Worm (Caenorhabditis elegans) whole organism, L4 larva: ENCODE measurements around the gene T01E8.1.

Experiments
- D1046.2 ChIP-seq: fragments of 200-800 bp; sonication (Bioruptor generic); IDR thresholded peaks from 2 replicates; pipeline ENCODE4 v1.3.6; 2022; ENCODE audit warnings: missing genetic modification characterization, missing compliant biosample characterization
- F10B5.3 ChIP-seq: sonication (generic microtip); optimal IDR thresholded peaks from 2 replicates; lab custom pipeline; 2016; ENCODE audit warnings: mild to moderate bottlenecking, missing genetic modification characterization, missing compliant biosample characterization
- F26F4.8 ChIP-seq: fragments of 200-800 bp; sonication (Bioruptor generic); conservative IDR thresholded peaks from 2 replicates; pipeline ENCODE4 v1.3.6; 2022; ENCODE audit warnings: missing genetic modification characterization, missing compliant biosample characterization
- F37D6.2 ChIP-seq: sonication (generic microtip); optimal IDR thresholded peaks from 2 replicates; lab custom pipeline; 2016; ENCODE audit warnings: mild to moderate bottlenecking, missing genetic modification characterization, missing compliant biosample characterization
- R02D3.7 ChIP-seq: fragments of 150-350 bp; sonication (generic microtip); optimal IDR thresholded peaks from 3 replicates; lab custom pipeline; 2014; ENCODE audit warnings: missing biosample characterization, missing genetic modification characterization
- Y48G9A.11 ChIP-seq: fragments of 200-800 bp; sonication (Bioruptor generic); IDR thresholded peaks from 2 replicates; pipeline ENCODE4 v1.3.6; 2022; ENCODE audit warnings: missing genetic modification reagents, missing genetic modification characterization, missing compliant biosample characterization
- ama-1 ChIP-seq: fragments of 150-350 bp; optimal IDR thresholded peaks from 2 replicates; lab custom pipeline; 2014; ENCODE audit warnings: inconsistent platforms, mixed read lengths
- ceh-28 ChIP-seq: fragments of 150-350 bp; optimal IDR thresholded peaks from 2 replicates; lab custom pipeline; 2014; ENCODE audit warnings: missing biosample characterization, missing genetic modification reagents, missing genetic modification characterization
- ceh-82 ChIP-seq: sonication (generic microtip); optimal IDR thresholded peaks from 2 replicates; lab custom pipeline; 2017; ENCODE audit warnings: missing biosample characterization, missing genetic modification characterization
- daf-16 ChIP-seq, 3 experiments: sonication (generic microtip); optimal IDR thresholded peaks; 2 replicates each; lab custom pipeline; 2016 to 2017; ENCODE audit warnings: missing genetic modification characterization in 3 of 3, missing genetic modification reagents in 3 of 3, mild to moderate bottlenecking in 2 of 3, missing compliant biosample characterization in 2 of 3, missing biosample characterization in 1 of 3, moderate library complexity in 1 of 3
- dmd-8 ChIP-seq: fragments of 200-800 bp; sonication (Bioruptor generic); IDR thresholded peaks from 2 replicates; pipeline ENCODE4 v1.3.6; 2022; ENCODE audit warnings: missing genetic modification characterization, missing compliant biosample characterization
- dpl-1 ChIP-seq: fragments of 150-350 bp; optimal IDR thresholded peaks from 2 replicates; lab custom pipeline; 2014; ENCODE audit warnings: missing biosample characterization, missing genetic modification reagents, missing genetic modification characterization
- duxl-1 ChIP-seq: sonication (generic microtip); optimal IDR thresholded peaks from 2 replicates; lab custom pipeline; 2016; ENCODE audit warnings: mild to moderate bottlenecking, missing genetic modification characterization, moderate library complexity, missing compliant biosample characterization; ENCODE audit not compliant: poor library complexity
- gei-8 ChIP-seq: fragments of 200-800 bp; sonication (Bioruptor generic); optimal IDR thresholded peaks from 2 replicates; lab custom pipeline; 2018; ENCODE audit warnings: mild to moderate bottlenecking, missing genetic modification characterization, missing compliant biosample characterization
- hlh-11 ChIP-seq: fragments of 200-800 bp; sonication (Bioruptor generic); optimal IDR thresholded peaks from 2 replicates; lab custom pipeline; 2018; ENCODE audit warnings: mild to moderate bottlenecking, missing genetic modification characterization, missing compliant biosample characterization
- hlh-30 ChIP-seq: sonication (generic microtip); optimal IDR thresholded peaks from 2 replicates; lab custom pipeline; 2017; ENCODE audit warnings: antibody characterized with exemption, mild to moderate bottlenecking, missing genetic modification characterization, missing compliant biosample characterization; ENCODE audit not compliant: insufficient read depth
- hmg-1.1 ChIP-seq: fragments of 200-800 bp; sonication (Bioruptor generic); IDR thresholded peaks from 2 replicates; pipeline ENCODE4 v1.3.6; 2022; ENCODE audit warnings: missing genetic modification reagents, missing genetic modification characterization, missing compliant biosample characterization
- lim-7 ChIP-seq: fragments of 200-800 bp; sonication (Bioruptor generic); IDR thresholded peaks from 2 replicates; pipeline ENCODE4 v1.3.6; 2022; ENCODE audit warnings: missing genetic modification characterization, missing compliant biosample characterization
- lin-1 ChIP-seq: fragments of 200-800 bp; sonication (Bioruptor generic); IDR thresholded peaks from 2 replicates; pipeline ENCODE4 v1.3.6; 2022; ENCODE audit warnings: missing genetic modification reagents, missing genetic modification characterization, missing compliant biosample characterization
- lin-15B ChIP-seq: fragments of 150-350 bp; sonication (generic microtip); optimal IDR thresholded peaks from 3 replicates; lab custom pipeline; 2014; ENCODE audit warnings: missing biosample characterization, missing genetic modification characterization
- lin-38 ChIP-seq: fragments of 200-800 bp; sonication (Bioruptor generic); IDR thresholded peaks from 2 replicates; pipeline ENCODE4 v1.3.6; 2022; ENCODE audit warnings: missing genetic modification reagents, missing genetic modification characterization, missing compliant biosample characterization
- lir-3 ChIP-seq: sonication (generic microtip); optimal IDR thresholded peaks from 2 replicates; lab custom pipeline; 2016; ENCODE audit warnings: mild to moderate bottlenecking, missing genetic modification characterization, missing compliant biosample characterization
- madf-5 ChIP-seq, 2 experiments: fragments of 200-800 bp; sonication (Bioruptor generic); IDR thresholded peaks; 2 replicates each; pipeline ENCODE4 v1.3.6; 2022; ENCODE audit warnings: missing compliant biosample characterization in 2 of 2, missing genetic modification characterization in 2 of 2
- nhr-102 ChIP-seq: sonication (generic microtip); optimal IDR thresholded peaks from 2 replicates; lab custom pipeline; 2016; ENCODE audit warnings: mild to moderate bottlenecking, missing genetic modification characterization, moderate library complexity, missing compliant biosample characterization
- nhr-11 ChIP-seq: fragments of 150-350 bp; optimal IDR thresholded peaks from 2 replicates; lab custom pipeline; 2014; ENCODE audit warnings: missing biosample characterization, missing genetic modification characterization
- nhr-25 ChIP-seq: sonication (generic microtip); optimal IDR thresholded peaks from 2 replicates; lab custom pipeline; 2017; ENCODE audit warnings: missing genetic modification characterization, mild to moderate bottlenecking, missing compliant biosample characterization, antibody characterized with exemption, moderate library complexity, borderline replicate concordance; ENCODE audit not compliant: insufficient read depth
- nhr-48 ChIP-seq: sonication (generic microtip); optimal IDR thresholded peaks from 2 replicates; lab custom pipeline; 2016; ENCODE audit warnings: mild to moderate bottlenecking, missing genetic modification characterization, missing compliant biosample characterization
- nhr-77 ChIP-seq: fragments of 150-350 bp; optimal IDR thresholded peaks from 2 replicates; lab custom pipeline; 2014; ENCODE audit warnings: missing biosample characterization, missing genetic modification characterization
- pha-4 ChIP-seq, 2 experiments: fragments of 150-350 bp in 1 of 2; fragments of 200-800 bp in 1 of 2; sonication (Bioruptor generic) in 1 of 2; IDR thresholded peaks in 1 of 2; optimal IDR thresholded peaks in 1 of 2; 2 replicates each; pipeline versions ENCODE4 v1.3.6 to Lab custom; 2014 to 2022; ENCODE audit warnings: missing genetic modification characterization in 2 of 2, missing genetic modification reagents in 2 of 2, missing biosample characterization in 1 of 2, missing compliant biosample characterization in 1 of 2
- php-3 ChIP-seq: fragments of 200-800 bp; sonication (Bioruptor generic); IDR thresholded peaks from 2 replicates; pipeline ENCODE4 v1.3.6; 2022; ENCODE audit warnings: missing genetic modification reagents, missing genetic modification characterization, missing compliant biosample characterization
- rbr-2 ChIP-seq: sonication (generic microtip); optimal IDR thresholded peaks from 2 replicates; lab custom pipeline; 2016; ENCODE audit warnings: missing genotype, missing genetic modification characterization, missing compliant biosample characterization
- saeg-2 ChIP-seq: fragments of 200-800 bp; sonication (Bioruptor generic); IDR thresholded peaks from 2 replicates; pipeline ENCODE4 v1.3.6; 2022; ENCODE audit warnings: missing genetic modification reagents, missing genetic modification characterization, missing compliant biosample characterization
- snpc-4 ChIP-seq: fragments of 150-350 bp; optimal IDR thresholded peaks from 2 replicates; lab custom pipeline; 2014; ENCODE audit warnings: missing biosample characterization, missing genetic modification characterization
- spr-1 ChIP-seq: sonication (generic microtip); optimal IDR thresholded peaks from 2 replicates; lab custom pipeline; 2016; ENCODE audit warnings: mild to moderate bottlenecking, missing genetic modification characterization, missing compliant biosample characterization
- tag-97 ChIP-seq: fragments of 200-800 bp; sonication (Bioruptor generic); IDR thresholded peaks from 2 replicates; pipeline ENCODE4 v1.3.6; 2022; ENCODE audit warnings: missing genetic modification characterization, missing compliant biosample characterization
- unc-62 ChIP-seq, 3 experiments: fragments of 150-350 bp in 1 of 3; sonication (generic microtip); optimal IDR thresholded peaks in 2 of 3; peaks in 1 of 3; 1 replicate in 1 of 3; 2 replicates in 2 of 3; lab custom pipeline; 2014 to 2017; ENCODE audit warnings: missing biosample characterization in 3 of 3, missing genetic modification characterization in 3 of 3, missing genetic modification reagents in 3 of 3, missing genotype in 1 of 3
- vab-7 ChIP-seq: fragments of 200-800 bp; sonication (Bioruptor generic); IDR thresholded peaks from 2 replicates; pipeline ENCODE4 v1.3.6; 2022; ENCODE audit warnings: missing genetic modification reagents, missing genetic modification characterization, missing compliant biosample characterization
- zip-2 ChIP-seq: fragments of 150-350 bp; optimal IDR thresholded peaks from 2 replicates; lab custom pipeline; 2014; ENCODE audit warnings: missing biosample characterization, missing genetic modification characterization
- ztf-7 ChIP-seq: fragments of 150-350 bp; optimal IDR thresholded peaks from 2 replicates; lab custom pipeline; 2014; ENCODE audit warnings: missing biosample characterization, missing genetic modification characterization

T01E8.1 gene

ce11 chrII:10202275-10202674 lies 4.2 kb upstream of the T01E8.1 start (continued):
- TF ChIP-seq lim-7 (GFP tag; lab: Robert Waterston, UW) (no peak), rbr-2 (tag; lab: Kevin White, UChicago) (peak; percentile 22)
- TF ChIP-seq, all 104 proteins: peak for 10

ce11 chrII:10203067-10203466 lies 3.5 kb upstream of the T01E8.1 start:
- TF ChIP-seq php-3 (GFP tag; lab: Robert Waterston, UW): no peak
- TF ChIP-seq nhr-11: peak; percentile 32
- TF ChIP-seq nhr-25 (tag; lab: Kevin White, UChicago): no peak

- no peak for TF ChIP-seq snpc-4
Observed at ce11 chrII:10203765-10204164, 2.8 kb upstream of the T01E8.1 start.

ce11 chrII:10204428-10205049 lies 2.0 kb upstream of the T01E8.1 start:
- peak; percentile 34 for TF ChIP-seq hlh-11
- TF ChIP-seq hmg-1.1 (GFP tag; lab: Robert Waterston, UW): no peak
- TF ChIP-seq ztf-7: no peak
- no peak for TF ChIP-seq daf-16 (GFP tag; optimal IDR thresholded peaks at IDR 0.05; lab: Kevin White, UChicago)
- TF ChIP-seq daf-16 (tag; optimal IDR thresholded peaks at IDR 0.05; lab: Kevin White, UChicago): no peak
- no peak for TF ChIP-seq F10B5.3 (tag; lab: Kevin White, UChicago)
- TF ChIP-seq tag-97 (GFP tag; lab: Robert Waterston, UW): no peak
- TF ChIP-seq R02D3.7 (tag; lab: Kevin White, UChicago): no peak
- TF ChIP-seq lin-15B (tag; lab: Kevin White, UChicago): no peak
- TF ChIP-seq Y48G9A.11: no peak
- TF ChIP-seq dpl-1 (GFP tag; lab: Kevin White, UChicago): no peak
- TF ChIP-seq zip-2: no peak
- TF ChIP-seq hlh-30: peak; percentile 19
- TF ChIP-seq lir-3 (tag; lab: Kevin White, UChicago): no peak
- TF ChIP-seq lin-38 (GFP tag; lab: Robert Waterston, UW): no peak
- TF ChIP-seq php-3 (GFP tag; lab: Robert Waterston, UW): no peak
- no peak for TF ChIP-seq F26F4.8 (GFP tag; lab: Robert Waterston, UW)
- no peak for TF ChIP-seq nhr-48 (tag; lab: Kevin White, UChicago)
- no peak for TF ChIP-seq ceh-82 (tag; lab: Kevin White, UChicago)
- TF ChIP-seq nhr-11: peak; percentile 60
- peak in 1 of 2 experiments; percentile 94 for TF ChIP-seq unc-62 (GFP tag; optimal IDR thresholded peaks at IDR 0.05 in 1 of 2; lab: Kevin White, UChicago)
- no peak for TF ChIP-seq unc-62 (tag; optimal IDR thresholded peaks at IDR 0.05; lab: Kevin White, UChicago)
- TF ChIP-seq nhr-102 (tag; lab: Kevin White, UChicago): no peak
- TF ChIP-seq madf-5 (GFP tag; IDR thresholded peaks at IDR 0.05; lab: Robert Waterston, UW): no peak
- TF ChIP-seq D1046.2 (GFP tag; lab: Robert Waterston, UW): no peak
- TF ChIP-seq ceh-28 (tag; lab: Kevin White, UChicago): no peak
- TF ChIP-seq saeg-2 (GFP tag; lab: Robert Waterston, UW): no peak

- TF ChIP-seq snpc-4 (no peak), lin-1 (GFP tag; lab: Robert Waterston, UW) (no peak), gei-8 (GFP tag; lab: Kevin White, UChicago) (no peak), dmd-8 (GFP tag; lab: Robert Waterston, UW) (no peak), R02D3.7 (tag; lab: Kevin White, UChicago) (no peak), nhr-77 (tag; lab: Kevin White, UChicago) (no peak), vab-7 (GFP tag; lab: Robert Waterston, UW) (no peak), ceh-82 (tag; lab: Kevin White, UChicago) (no peak), duxl-1 (tag; lab: Kevin White, UChicago) (no peak), F37D6.2 (no peak), ama-1 (lab: Kevin White, UChicago) (no peak), spr-1 (tag; lab: Kevin White, UChicago) (no peak), pha-4 (GFP tag; IDR thresholded peaks at IDR 0.05; lab: Robert Waterston, UW) (no peak), pha-4 (tag; optimal IDR thresholded peaks at IDR 0.05; lab: Kevin White, UChicago) (no peak)
- TF ChIP-seq, all 104 proteins: peak for 0
Observed at ce11 chrII:10218171-10218570, 11.6 kb downstream of the T01E8.1 start, which contains the start of gene ref-1. Gene ref-1 (plus strand): TSS chrII:10218471.
